Worm (Caenorhabditis elegans) whole organism, L2 larva: ENCODE measurements around the gene raga-1.

Experiments used
- C34F6.9 ChIP-seq: fragments of 150-350 bp; optimal IDR thresholded peaks from 2 replicates; lab custom pipeline; 2014; ENCODE audit warnings: missing biosample characterization, missing genetic modification characterization
- F13H6.1 ChIP-seq: sonication (generic microtip); optimal IDR thresholded peaks from 2 replicates; lab custom pipeline; 2016; ENCODE audit warnings: missing genetic modification characterization, missing compliant biosample characterization
- R02D3.7 ChIP-seq: fragments of 150-350 bp; optimal IDR thresholded peaks from 2 replicates; lab custom pipeline; 2014; ENCODE audit warnings: missing biosample characterization, missing genetic modification characterization
- Y55F3AM.14 ChIP-seq: fragments of 200-800 bp; sonication (Bioruptor generic); optimal IDR thresholded peaks from 2 replicates; lab custom pipeline; 2018; ENCODE audit warnings: mild to moderate bottlenecking, missing genetic modification characterization, missing compliant biosample characterization
- ZK546.5 ChIP-seq: sonication (generic microtip); optimal IDR thresholded peaks from 2 replicates; lab custom pipeline; 2017; ENCODE audit warnings: missing biosample characterization, missing genetic modification characterization
- alr-1 ChIP-seq: fragments of 150-350 bp; optimal IDR thresholded peaks from 2 replicates; lab custom pipeline; 2014; ENCODE audit warnings: missing biosample characterization, missing genetic modification characterization
- aly-2 ChIP-seq: fragments of 150-350 bp; optimal IDR thresholded peaks from 2 replicates; lab custom pipeline; 2014; ENCODE audit warnings: missing biosample characterization, missing genetic modification characterization
- ama-1 ChIP-seq: fragments of 150-350 bp; optimal IDR thresholded peaks from 2 replicates; lab custom pipeline; 2018; ENCODE audit warnings: inconsistent platforms
- blmp-1 ChIP-seq: sonication (generic microtip); optimal IDR thresholded peaks from 2 replicates; lab custom pipeline; 2017; ENCODE audit warnings: missing genetic modification characterization, mild to moderate bottlenecking, missing compliant biosample characterization, antibody characterized with exemption, moderate library complexity; ENCODE audit not compliant: insufficient read depth
- ceh-16 ChIP-seq: fragments of 150-350 bp; optimal IDR thresholded peaks from 2 replicates; lab custom pipeline; 2014; ENCODE audit warnings: missing biosample characterization, missing genetic modification characterization
- ceh-82 ChIP-seq: fragments of 150-350 bp; optimal IDR thresholded peaks from 2 replicates; lab custom pipeline; 2014; ENCODE audit warnings: missing biosample characterization, missing genetic modification characterization
- crh-2 ChIP-seq: sonication (generic microtip); optimal IDR thresholded peaks from 2 replicates; lab custom pipeline; 2017; ENCODE audit warnings: missing biosample characterization, missing genetic modification characterization
- dmd-4 ChIP-seq: sonication (generic microtip); optimal IDR thresholded peaks from 2 replicates; lab custom pipeline; 2017; ENCODE audit warnings: missing biosample characterization, missing genetic modification characterization
- egl-27 ChIP-seq: sonication (generic microtip); optimal IDR thresholded peaks from 3 replicates; lab custom pipeline; 2017; ENCODE audit warnings: missing biosample characterization, missing genetic modification reagents, missing genetic modification characterization
- elt-1 ChIP-seq: fragments of 150-350 bp; optimal IDR thresholded peaks from 2 replicates; lab custom pipeline; 2014; ENCODE audit warnings: missing biosample characterization, missing genetic modification characterization
- elt-3 ChIP-seq: sonication (generic microtip); optimal IDR thresholded peaks from 2 replicates; lab custom pipeline; 2017; ENCODE audit warnings: missing biosample characterization, missing genetic modification characterization
- fos-1 ChIP-seq: fragments of 150-350 bp; optimal IDR thresholded peaks from 2 replicates; lab custom pipeline; 2014; ENCODE audit warnings: missing biosample characterization, missing genetic modification characterization
- gmeb-1 ChIP-seq: fragments of 150-350 bp; optimal IDR thresholded peaks from 2 replicates; lab custom pipeline; 2014; ENCODE audit warnings: missing biosample characterization, missing genetic modification characterization
- lin-11 ChIP-seq: fragments of 150-350 bp; sonication (generic microtip); optimal IDR thresholded peaks from 2 replicates; lab custom pipeline; 2014; ENCODE audit warnings: missing biosample characterization, missing genetic modification characterization, inconsistent platforms, mixed read lengths
- lin-13 ChIP-seq: fragments of 150-350 bp; optimal IDR thresholded peaks from 2 replicates; lab custom pipeline; 2014; ENCODE audit warnings: missing biosample characterization, missing genetic modification reagents, missing genetic modification characterization
- lin-39 ChIP-seq: fragments of 150-350 bp; optimal IDR thresholded peaks from 2 replicates; lab custom pipeline; 2014; ENCODE audit warnings: missing biosample characterization, missing genetic modification reagents, missing genetic modification characterization
- lsy-2 ChIP-seq, 2 experiments: fragments of 150-350 bp in 1 of 2; sonication (generic microtip) in 1 of 2; optimal IDR thresholded peaks; 2 replicates each; lab custom pipeline; 2014 to 2017; ENCODE audit warnings: missing biosample characterization in 2 of 2, missing genetic modification characterization in 2 of 2
- mab-5 ChIP-seq: fragments of 150-350 bp; optimal IDR thresholded peaks from 2 replicates; lab custom pipeline; 2014; ENCODE audit warnings: missing biosample characterization, missing genetic modification characterization
- mbf-1 ChIP-seq: sonication (generic microtip); optimal IDR thresholded peaks from 2 replicates; lab custom pipeline; 2017; ENCODE audit warnings: missing biosample characterization, missing genetic modification characterization
- mdl-1 ChIP-seq, 2 experiments: fragments of 150-350 bp in 1 of 2; sonication (generic microtip) in 1 of 2; optimal IDR thresholded peaks; 2 replicates each; lab custom pipeline; 2017; ENCODE audit warnings: missing biosample characterization in 2 of 2, missing genetic modification characterization in 2 of 2
- nhr-10 ChIP-seq: sonication (generic microtip); optimal IDR thresholded peaks from 2 replicates; lab custom pipeline; 2017; ENCODE audit warnings: missing biosample characterization, missing genetic modification characterization
- nhr-11 ChIP-seq: fragments of 150-350 bp; optimal IDR thresholded peaks from 2 replicates; lab custom pipeline; 2014; ENCODE audit warnings: missing biosample characterization, missing genetic modification characterization
- nhr-12 ChIP-seq: fragments of 150-350 bp; optimal IDR thresholded peaks from 2 replicates; lab custom pipeline; 2014; ENCODE audit warnings: missing biosample characterization, missing genetic modification characterization
- nhr-129 ChIP-seq: fragments of 150-350 bp; optimal IDR thresholded peaks from 2 replicates; lab custom pipeline; 2014; ENCODE audit warnings: missing biosample characterization, missing genetic modification characterization
- nhr-21 ChIP-seq: fragments of 150-350 bp; optimal IDR thresholded peaks from 2 replicates; lab custom pipeline; 2014; ENCODE audit warnings: missing biosample characterization, missing genetic modification characterization
- nhr-23 ChIP-seq: fragments of 150-350 bp; optimal IDR thresholded peaks from 2 replicates; lab custom pipeline; 2014; ENCODE audit warnings: missing biosample characterization, missing genetic modification reagents, missing genetic modification characterization
- nhr-237 ChIP-seq: fragments of 150-350 bp; optimal IDR thresholded peaks from 2 replicates; lab custom pipeline; 2014; ENCODE audit warnings: missing biosample characterization, missing genetic modification characterization
- nhr-25 ChIP-seq: fragments of 150-350 bp; sonication (generic microtip); optimal IDR thresholded peaks from 3 replicates; lab custom pipeline; 2014; ENCODE audit warnings: missing biosample characterization, missing genetic modification characterization
- nhr-6 ChIP-seq: fragments of 150-350 bp; optimal IDR thresholded peaks from 2 replicates; lab custom pipeline; 2014; ENCODE audit warnings: missing biosample characterization, missing genetic modification characterization
- nhr-77 ChIP-seq: fragments of 150-350 bp; optimal IDR thresholded peaks from 2 replicates; lab custom pipeline; 2014; ENCODE audit warnings: missing biosample characterization, missing genetic modification characterization
- peb-1 ChIP-seq: fragments of 150-350 bp; optimal IDR thresholded peaks from 2 replicates; lab custom pipeline; 2014; ENCODE audit warnings: missing biosample characterization, missing genetic modification characterization
- sem-4 ChIP-seq: fragments of 150-350 bp; optimal IDR thresholded peaks from 2 replicates; lab custom pipeline; 2014; ENCODE audit warnings: missing biosample characterization, missing genetic modification reagents, missing genetic modification characterization
- skn-1 ChIP-seq: sonication (generic microtip); optimal IDR thresholded peaks from 2 replicates; lab custom pipeline; 2017; ENCODE audit warnings: missing biosample characterization, missing genetic modification characterization
- sma-3 ChIP-seq: sonication (generic microtip); optimal IDR thresholded peaks from 2 replicates; lab custom pipeline; 2016; ENCODE audit warnings: missing genetic modification reagents, missing genetic modification characterization, missing compliant biosample characterization
- sma-9 ChIP-seq, 2 experiments: fragments of 150-350 bp in 1 of 2; sonication (generic microtip) in 1 of 2; optimal IDR thresholded peaks; 2 replicates each; lab custom pipeline; 2014 to 2016; ENCODE audit warnings: missing genetic modification characterization in 2 of 2, mild to moderate bottlenecking in 1 of 2, missing biosample characterization in 1 of 2, missing compliant biosample characterization in 1 of 2, missing genetic modification reagents in 1 of 2, moderate library complexity in 1 of 2
- snpc-4 ChIP-seq: fragments of 150-350 bp; optimal IDR thresholded peaks from 2 replicates; lab custom pipeline; 2014; ENCODE audit warnings: missing biosample characterization, missing genetic modification characterization
- unc-39 ChIP-seq: fragments of 150-350 bp; optimal IDR thresholded peaks from 2 replicates; lab custom pipeline; 2014; ENCODE audit warnings: missing biosample characterization, missing genetic modification characterization
- unc-55 ChIP-seq: fragments of 150-350 bp; sonication (generic microtip); optimal IDR thresholded peaks from 3 replicates; lab custom pipeline; 2014; ENCODE audit warnings: missing biosample characterization, missing genetic modification reagents, missing genetic modification characterization
- unc-62 ChIP-seq: fragments of 150-350 bp; optimal IDR thresholded peaks from 2 replicates; lab custom pipeline; 2014; ENCODE audit warnings: missing biosample characterization, missing genetic modification reagents, missing genetic modification characterization
- zag-1 ChIP-seq: fragments of 150-350 bp; optimal IDR thresholded peaks from 2 replicates; lab custom pipeline; 2014; ENCODE audit warnings: missing biosample characterization, missing genetic modification characterization
- ztf-1 ChIP-seq: fragments of 200-800 bp; sonication (Bioruptor generic); conservative IDR thresholded peaks from 2 replicates; pipeline ENCODE4 v1.3.6; 2022; ENCODE audit warnings: missing genetic modification characterization, missing compliant biosample characterization
- ztf-11 ChIP-seq: sonication (generic microtip); optimal IDR thresholded peaks from 2 replicates; lab custom pipeline; 2017; ENCODE audit warnings: missing biosample characterization, missing genetic modification characterization
- ztf-4 ChIP-seq: fragments of 150-350 bp; optimal IDR thresholded peaks from 2 replicates; lab custom pipeline; 2014; ENCODE audit warnings: missing biosample characterization, missing genetic modification characterization

Gene raga-1

DNA sequence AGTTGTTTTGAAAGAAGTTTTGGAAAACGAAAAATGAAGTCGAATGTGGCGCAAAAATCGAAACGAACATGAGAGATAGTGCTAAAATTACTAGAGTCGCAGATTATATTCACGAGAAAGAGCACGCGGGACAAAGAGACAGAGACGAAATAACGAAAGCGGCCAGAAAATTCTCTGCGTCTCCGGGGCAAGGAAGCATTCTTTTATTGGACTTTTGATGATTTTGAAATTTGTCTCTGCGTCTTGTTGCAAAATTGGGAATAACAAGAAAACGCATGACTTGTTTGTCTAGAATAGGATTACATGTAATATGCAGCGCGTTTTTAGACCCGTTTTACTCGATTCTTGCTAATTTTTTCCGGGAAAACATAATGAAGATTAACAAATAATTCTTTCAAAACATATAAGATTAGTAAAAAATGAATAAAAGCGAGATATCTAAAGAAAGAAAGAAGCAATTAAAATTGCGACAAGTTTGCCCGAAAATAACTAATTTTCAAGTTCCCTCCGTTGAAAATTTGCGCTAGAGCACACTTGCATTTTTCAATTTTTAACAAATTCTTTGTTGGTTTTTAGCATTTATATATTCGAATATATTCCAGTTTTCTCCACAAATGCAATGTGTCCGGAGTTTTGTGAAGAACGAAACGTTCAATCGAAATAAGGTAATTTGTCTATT, 46.9 kb downstream of the raga-1 start, which contains the start of the genes B0491.6 and pigm-1:
B0491.6 (minus strand) TSS at position 466 of the 679 bp plus-strand sequence.
pigm-1 (plus strand) TSS at position 568 of the 679 bp plus-strand sequence.
- peak; percentile 44 for TF ChIP-seq blmp-1 (tag; lab: Kevin White, UChicago)
- no peak for TF ChIP-seq unc-39
- TF ChIP-seq dmd-4 (tag; lab: Kevin White, UChicago) = no peak
- TF ChIP-seq unc-55 (GFP tag; lab: Kevin White, UChicago) = peak; percentile 63
- no peak for TF ChIP-seq Y55F3AM.14
- TF ChIP-seq elt-1 (tag; lab: Kevin White, UChicago) = no peak
- peak; percentile 80 for TF ChIP-seq F13H6.1 (tag; lab: Kevin White, UChicago)
- TF ChIP-seq snpc-4 = peak; percentile 51
- TF ChIP-seq unc-62 = no peak
- TF ChIP-seq peb-1 (tag; lab: Kevin White, UChicago) = no peak
- peak; percentile 45 to 78 for TF ChIP-seq lsy-2 (tag; optimal IDR thresholded peaks at IDR 0.05; lab: Kevin White, UChicago)
- peak; percentile 73 for TF ChIP-seq skn-1 (tag; lab: Kevin White, UChicago)
- peak; percentile 79 for TF ChIP-seq nhr-21 (tag; lab: Kevin White, UChicago)
- TF ChIP-seq fos-1 = peak; percentile 47
- no peak for TF ChIP-seq nhr-12 (tag; lab: Kevin White, UChicago)
- peak; percentile 65 for TF ChIP-seq sma-9 (GFP tag; optimal IDR thresholded peaks at IDR 0.05; lab: Kevin White, UChicago)
- TF ChIP-seq sma-9 (tag; optimal IDR thresholded peaks at IDR 0.05; lab: Kevin White, UChicago) = no peak
- peak; percentile 71 for TF ChIP-seq ztf-4 (tag; lab: Kevin White, UChicago)
- no peak for TF ChIP-seq nhr-23 (tag; lab: Kevin White, UChicago)
- TF ChIP-seq R02D3.7 (tag; lab: Kevin White, UChicago) = no peak
- TF ChIP-seq nhr-11 = no peak
- TF ChIP-seq ceh-82 (tag; lab: Kevin White, UChicago) = no peak
- TF ChIP-seq zag-1 (tag; lab: Kevin White, UChicago) = peak; percentile 34
- no peak for TF ChIP-seq lin-39
- TF ChIP-seq ama-1 = no peak
- no peak for TF ChIP-seq nhr-237 (tag; lab: Kevin White, UChicago)
- TF ChIP-seq lin-11 (tag; lab: Kevin White, UChicago) = peak; percentile 42
- TF ChIP-seq elt-3 (tag; lab: Kevin White, UChicago) = no peak
- peak; percentile 39 for TF ChIP-seq lin-13 (GFP tag; lab: Kevin White, UChicago)
- no peak for TF ChIP-seq ztf-11
- TF ChIP-seq alr-1 (tag; lab: Kevin White, UChicago) = no peak
- TF ChIP-seq nhr-10 (tag; lab: Kevin White, UChicago) = peak; percentile 50
- no peak for TF ChIP-seq egl-27 (tag; lab: Kevin White, UChicago)
- TF ChIP-seq ceh-16 (tag; lab: Kevin White, UChicago) = peak; percentile 23
- peak; percentile 64 for TF ChIP-seq sem-4 (tag; lab: Kevin White, UChicago)
- no peak for TF ChIP-seq nhr-77 (tag; lab: Kevin White, UChicago)
- TF ChIP-seq C34F6.9 (tag; lab: Kevin White, UChicago) = peak; percentile 85
- no peak for TF ChIP-seq aly-2 (tag; lab: Kevin White, UChicago)
- peak; percentile 79 for TF ChIP-seq nhr-6 (tag; lab: Kevin White, UChicago)
- TF ChIP-seq sma-3 (GFP tag; lab: Kevin White, UChicago) = peak; percentile 62
- no peak for TF ChIP-seq ztf-1 (GFP tag; lab: Robert Waterston, UW)
- TF ChIP-seq ZK546.5 (tag; lab: Kevin White, UChicago) = no peak
- no peak for TF ChIP-seq mab-5 (tag; lab: Kevin White, UChicago)
- peak; percentile 89 for TF ChIP-seq gmeb-1 (tag; lab: Kevin White, UChicago)
- TF ChIP-seq mbf-1 = no peak
- TF ChIP-seq crh-2 (tag; lab: Kevin White, UChicago) = peak; percentile 89
- peak; percentile 70 for TF ChIP-seq nhr-25 (tag; lab: Kevin White, UChicago)
- TF ChIP-seq mdl-1 (tag; optimal IDR thresholded peaks at IDR 0.05; lab: Kevin White, UChicago) = peak in 1 of 2 experiments; percentile 18
- TF ChIP-seq nhr-129 (tag; lab: Kevin White, UChicago) = peak; percentile 68
- TF ChIP-seq, all 48 proteins: peak for 24
